Worm (Caenorhabditis elegans): Measurements from ENCODE around the gene lonp-2.

lonp-2 gene

ce11 chrIII:12107441-12107840, at the start of gene lonp-2, which contains the start of gene cest-12:
lonp-2 (plus strand) TSS chrIII:12107774.
cest-12 (minus strand) TSS chrIII:12107541.
- TF ChIP-seq elt-2 (tag; optimal IDR thresholded peaks at IDR 0.05) (peak; percentile 19), nhr-23 (tag; optimal IDR thresholded peaks at IDR 0.05) (no peak)

ce11 chrIII:12058429-12058828, 49.1 kb upstream of the lonp-2 start, which contains the start of gene arx-3:
arx-3 (minus strand) TSS chrIII:12058458.
- TF ChIP-seq daf-12 (tag; optimal IDR thresholded peaks at IDR 0.05), result no peak
- TF ChIP-seq nhr-43 (tag; optimal IDR thresholded peaks at IDR 0.05; ENCODE audit: poor library complexity, severe bottlenecking), result no peak
- TF ChIP-seq unc-62 (GFP tag; optimal IDR thresholded peaks at IDR 0.05), result no peak
- no peak for TF ChIP-seq nhr-77 (tag; optimal IDR thresholded peaks at IDR 0.05)
- peak; percentile 10 for TF ChIP-seq nhr-23 (tag; optimal IDR thresholded peaks at IDR 0.05)
- TF ChIP-seq nhr-67 (tag; optimal IDR thresholded peaks at IDR 0.05), result no peak
- TF ChIP-seq sea-2 (GFP tag; optimal IDR thresholded peaks at IDR 0.05), result no peak
- no peak for TF ChIP-seq nhr-237 (tag; optimal IDR thresholded peaks at IDR 0.05)
- TF ChIP-seq unc-39 (tag; optimal IDR thresholded peaks at IDR 0.05), result no peak
- TF ChIP-seq lin-15B (tag; optimal IDR thresholded peaks at IDR 0.05), result peak; percentile 37
- no peak for TF ChIP-seq elt-2 (tag; optimal IDR thresholded peaks at IDR 0.05)
- TF ChIP-seq fos-1 (tag; optimal IDR thresholded peaks at IDR 0.05), result no peak
- peak; percentile 72 for TF ChIP-seq nfya-1 (tag; optimal IDR thresholded peaks at IDR 0.05; ENCODE audit: insufficient read depth)
- peak; percentile 26 for TF ChIP-seq pqm-1 (tag; optimal IDR thresholded peaks at IDR 0.05)
- no peak for TF ChIP-seq nhr-76 (tag; optimal IDR thresholded peaks at IDR 0.05)
- no peak for TF ChIP-seq fkh-10 (GFP tag; optimal IDR thresholded peaks at IDR 0.05)
- TF ChIP-seq ceh-16 (tag; optimal IDR thresholded peaks at IDR 0.05), result no peak
- no peak for TF ChIP-seq eor-1 (tag; optimal IDR thresholded peaks at IDR 0.05)
- TF ChIP-seq pha-4 (tag; optimal IDR thresholded peaks at IDR 0.05), result peak; percentile 50
- TF ChIP-seq tbx-2 (tag; optimal IDR thresholded peaks at IDR 0.05), result no peak
- no peak for TF ChIP-seq ztf-4 (tag; optimal IDR thresholded peaks at IDR 0.05)
- no peak for TF ChIP-seq lsy-12 (tag; optimal IDR thresholded peaks at IDR 0.05)
- TF ChIP-seq aly-2 (tag; optimal IDR thresholded peaks at IDR 0.05), result no peak
- TF ChIP-seq ama-1 (optimal IDR thresholded peaks at IDR 0.05), result no peak
- no peak for TF ChIP-seq nhr-12 (tag; optimal IDR thresholded peaks at IDR 0.05)
- TF ChIP-seq skn-1 (tag; optimal IDR thresholded peaks at IDR 0.05), result no peak
- TF ChIP-seq ceh-28 (tag; optimal IDR thresholded peaks at IDR 0.05), result peak; percentile 41
- no peak for TF ChIP-seq elt-1 (tag; optimal IDR thresholded peaks at IDR 0.05)
- no peak for TF ChIP-seq zag-1 (tag; optimal IDR thresholded peaks at IDR 0.05)
- no peak for TF ChIP-seq ZK546.5 (tag; optimal IDR thresholded peaks at IDR 0.05)
- peak; percentile 31 for TF ChIP-seq egl-5 (tag; optimal IDR thresholded peaks at IDR 0.05)
- TF ChIP-seq nhr-25 (tag; optimal IDR thresholded peaks at IDR 0.05), result no peak

- TF ChIP-seq nfya-1 (tag; optimal IDR thresholded peaks at IDR 0.05; ENCODE audit: insufficient read depth), result peak; percentile 92
- no peak for TF ChIP-seq R02D3.7 (tag; optimal IDR thresholded peaks at IDR 0.05)
- no peak for TF ChIP-seq nhr-67 (tag; optimal IDR thresholded peaks at IDR 0.05)
These were observed 48.1 kb upstream of the lonp-2 start for ce11 chrIII:12059521-12059920.

ce11 chrIII:12060092-12060491, 47.5 kb upstream of the lonp-2 start:
- TF ChIP-seq R02D3.7 (tag; optimal IDR thresholded peaks at IDR 0.05) (no peak), daf-12 (tag; optimal IDR thresholded peaks at IDR 0.05) (no peak)

- no peak for TF ChIP-seq nhr-43 (tag; optimal IDR thresholded peaks at IDR 0.05; ENCODE audit: poor library complexity, severe bottlenecking)
- no peak for TF ChIP-seq aly-2 (tag; optimal IDR thresholded peaks at IDR 0.05)
- TF ChIP-seq pha-4 (tag; optimal IDR thresholded peaks at IDR 0.05), result no peak
- TF ChIP-seq ceh-28 (tag; optimal IDR thresholded peaks at IDR 0.05), result no peak
- TF ChIP-seq R02D3.7 (tag; optimal IDR thresholded peaks at IDR 0.05), result no peak
These were observed 46.2 kb upstream of the lonp-2 start, which contains the start of gene zyg-8 for ce11 chrIII:12061413-12061812. zyg-8 (plus strand) TSS chrIII:12061713.

- TF ChIP-seq nfya-1 (tag; optimal IDR thresholded peaks at IDR 0.05; ENCODE audit: insufficient read depth), result peak; percentile 63
- no peak for TF ChIP-seq unc-62 (GFP tag; optimal IDR thresholded peaks at IDR 0.05)
- TF ChIP-seq tbx-2 (tag; optimal IDR thresholded peaks at IDR 0.05), result no peak
- TF ChIP-seq ceh-82 (tag; optimal IDR thresholded peaks at IDR 0.05), result no peak
- TF ChIP-seq sea-2 (GFP tag; optimal IDR thresholded peaks at IDR 0.05), result no peak
These were observed 43.6 kb upstream of the lonp-2 start for ce11 chrIII:12063934-12064333.

Measured in whole organism, L3 larva.